Fruit fly (Drosophila melanogaster): ENCODE data around the gene grp.

grp gene

dm6 chr2L:16684908-16685611, 5.2 kb downstream of the grp start (continued):
- no peak for TF ChIP-seq CG2889 (GFP tag; IDR thresholded peaks at IDR 0.05)
- no peak for TF ChIP-seq Bteb2 (GFP tag; optimal IDR thresholded peaks at IDR 0.05)
- TF ChIP-seq Lim3 (GFP tag; IDR thresholded peaks at IDR 0.05), result no peak
- TF ChIP-seq CG30431 (GFP tag; optimal IDR thresholded peaks at IDR 0.05), result no peak
- TF ChIP-seq CG15269 (tag; optimal IDR thresholded peaks at IDR 0.05), result peak; percentile 77
- TF ChIP-seq Hr78 (GFP tag; optimal IDR thresholded peaks at IDR 0.05), result peak in 1 of 2 experiments; percentile 42
- no peak for TF ChIP-seq CG1603 (tag; optimal IDR thresholded peaks at IDR 0.05)
- no peak for TF ChIP-seq CG8478 (optimal IDR thresholded peaks at IDR 0.05)
- peak; percentile 8 for TF ChIP-seq CG12219 (GFP tag; optimal IDR thresholded peaks at IDR 0.05)
- TF ChIP-seq zen (tag; optimal IDR thresholded peaks at IDR 0.05), result peak; percentile 1
- TF ChIP-seq knrl (GFP tag; IDR thresholded peaks at IDR 0.05; ENCODE audit: partially characterized antibody), result no peak
- peak; percentile 45 for TF ChIP-seq CG1233 (GFP tag; optimal IDR thresholded peaks at IDR 0.05)
- no peak for TF ChIP-seq jumu (GFP tag; optimal IDR thresholded peaks at IDR 0.05)
- no peak for TF ChIP-seq H2.0 (GFP tag; IDR thresholded peaks at IDR 0.05)
- no peak for TF ChIP-seq Gsc (GFP tag; IDR thresholded peaks at IDR 0.05)
- TF ChIP-seq ssp (GFP tag; IDR thresholded peaks at IDR 0.05), result no peak; the same call in 1 of the 2 replicates
- TF ChIP-seq CG7786 (GFP tag; optimal IDR thresholded peaks at IDR 0.05), result no peak
- no peak; the same call in 1 of the 2 replicates for TF ChIP-seq CG13287 (GFP tag; IDR thresholded peaks at IDR 0.05; ENCODE audit: partially characterized antibody)
- peak; percentile 26 for TF ChIP-seq Drgx (GFP tag; IDR thresholded peaks at IDR 0.05)
- no peak for TF ChIP-seq CG7987 (GFP tag; optimal IDR thresholded peaks at IDR 0.05)
- no peak; the same call in 1 of the 2 replicates for TF ChIP-seq CG10321 (GFP tag; IDR thresholded peaks at IDR 0.05)
- peak; percentile 9 for TF ChIP-seq Fer2 (tag; optimal IDR thresholded peaks at IDR 0.05)
- TF ChIP-seq emc (GFP tag; optimal IDR thresholded peaks at IDR 0.05), result no peak
- TF ChIP-seq CG15514 (GFP tag; optimal IDR thresholded peaks at IDR 0.05), result no peak
- TF ChIP-seq CG7928 (GFP tag; optimal IDR thresholded peaks at IDR 0.05), result no peak
- TF ChIP-seq insv (GFP tag; optimal IDR thresholded peaks at IDR 0.05), result no peak
- TF ChIP-seq CG6175 (GFP tag; IDR thresholded peaks at IDR 0.05), result no peak
- peak; percentile 36 for TF ChIP-seq nom (GFP tag; optimal IDR thresholded peaks at IDR 0.05)
- TF ChIP-seq pita (GFP tag; optimal IDR thresholded peaks at IDR 0.05), result no peak
- peak; percentile 71 for TF ChIP-seq lab (GFP tag; optimal IDR thresholded peaks at IDR 0.05)
- no peak for TF ChIP-seq CG17328 (GFP tag; IDR thresholded peaks at IDR 0.05)
- TF ChIP-seq prd (optimal IDR thresholded peaks at IDR 0.05), result no peak
- 0 out of 3 replicates have a peak, but pooled peaks have one; percentile 24 for TF ChIP-seq prd (GFP tag; IDR thresholded peaks at IDR 0.05)
- peak; percentile 4 for TF ChIP-seq MTF-1 (GFP tag; optimal IDR thresholded peaks at IDR 0.05; ENCODE audit: borderline replicate concordance)
- TF ChIP-seq gsb-n (tag; optimal IDR thresholded peaks at IDR 0.05), result peak; percentile 49
- no peak for TF ChIP-seq H15 (GFP tag; IDR thresholded peaks at IDR 0.05)
- no peak for TF ChIP-seq CG14441 (GFP tag; IDR thresholded peaks at IDR 0.05)
- no peak for TF ChIP-seq bowl (GFP tag; IDR thresholded peaks at IDR 0.05)
- TF ChIP-seq tin (GFP tag; optimal IDR thresholded peaks at IDR 0.05), result no peak
- peak; percentile 78 for TF ChIP-seq Sox100B (GFP tag; optimal IDR thresholded peaks at IDR 0.05)
- TF ChIP-seq CG1529 (GFP tag; optimal IDR thresholded peaks at IDR 0.05), result no peak
- TF ChIP-seq pum (GFP tag; optimal IDR thresholded peaks at IDR 0.05), result no peak
- TF ChIP-seq yki (optimal IDR thresholded peaks at IDR 0.05), result peak; percentile 16
- TF ChIP-seq CG11456 (GFP tag; IDR thresholded peaks at IDR 0.05), result no peak
- TF ChIP-seq CG16779 (GFP tag; IDR thresholded peaks at IDR 0.05), result no peak
- no peak for TF ChIP-seq gfzf (GFP tag; optimal IDR thresholded peaks at IDR 0.05)
- TF ChIP-seq CG12236 (GFP tag; optimal IDR thresholded peaks at IDR 0.05), result no peak
- no peak for TF ChIP-seq chinmo (GFP tag; IDR thresholded peaks at IDR 0.05; ENCODE audit: partially characterized antibody)
- no peak for TF ChIP-seq Nf-YA (GFP tag; IDR thresholded peaks at IDR 0.05)
- no peak for TF ChIP-seq ham (GFP tag; IDR thresholded peaks at IDR 0.05)
- TF ChIP-seq fd102C (GFP tag; optimal IDR thresholded peaks at IDR 0.05), result no peak
